Fruit fly (Drosophila melanogaster): ENCODE data around the gene Fer1.

The Fer1 gene

dm6 chr3R:7187093-7187912, 51.3 kb downstream of the Fer1 start (continued):
- TF ChIP-seq CG14441 (GFP tag; IDR thresholded peaks at IDR 0.05) (no peak), CG5180 (GFP tag; optimal IDR thresholded peaks at IDR 0.05) (no peak), CG11085 (GFP tag; IDR thresholded peaks at IDR 0.05) (no peak), Mes4 (GFP tag; optimal IDR thresholded peaks at IDR 0.05) (no peak), CG3838 (GFP tag; optimal IDR thresholded peaks at IDR 0.05) (no peak), CG9609 (GFP tag; optimal IDR thresholded peaks at IDR 0.05) (no peak), zf30C (GFP tag; optimal IDR thresholded peaks at IDR 0.05) (peak; percentile 72), CG12155 (GFP tag; optimal IDR thresholded peaks at IDR 0.05) (no peak), CG4360 (GFP tag; IDR thresholded peaks at IDR 0.05) (peak; percentile 12; the same call in 1 of the 2 replicates), ftz-f1 (GFP tag; optimal IDR thresholded peaks at IDR 0.05) (peak; percentile 65), D19A (tag; optimal IDR thresholded peaks at IDR 0.05) (peak; percentile 5), CG4424 (GFP tag; optimal IDR thresholded peaks at IDR 0.05) (no peak), org-1 (GFP tag; optimal IDR thresholded peaks at IDR 0.05) (no peak), CG2678 (tag; optimal IDR thresholded peaks at IDR 0.05) (no peak), Med (GFP tag) (peak; percentile 19), chif (GFP tag; optimal IDR thresholded peaks at IDR 0.05) (no peak), CG8281 (tag; optimal IDR thresholded peaks at IDR 0.05) (peak; percentile 96), CG7357 (GFP tag; IDR thresholded peaks at IDR 0.05) (no peak), Atf3 (GFP tag; optimal IDR thresholded peaks at IDR 0.05) (no peak), B-H1 (GFP tag; IDR thresholded peaks at IDR 0.05) (no peak), nerfin-2 (GFP tag; IDR thresholded peaks at IDR 0.05; ENCODE audit: partially characterized antibody) (no peak), klu (GFP tag; IDR thresholded peaks at IDR 0.05) (no peak), sim (GFP tag; IDR thresholded peaks at IDR 0.05) (no peak), HLH4C (GFP tag; IDR thresholded peaks at IDR 0.05; ENCODE audit: partially characterized antibody) (0 out of 3 replicates have a peak, but pooled peaks have one; percentile 35), CG1832 (GFP tag; optimal IDR thresholded peaks at IDR 0.05) (peak; percentile 53), row (GFP tag; IDR thresholded peaks at IDR 0.05) (no peak)

- peak; percentile 12 for TF ChIP-seq Atf3 (GFP tag; optimal IDR thresholded peaks at IDR 0.05)
- TF ChIP-seq cg (GFP tag; optimal IDR thresholded peaks at IDR 0.05) = peak; percentile 40
- TF ChIP-seq nerfin-2 (GFP tag; IDR thresholded peaks at IDR 0.05; ENCODE audit: partially characterized antibody) = no peak
- no peak for TF ChIP-seq CG13894 (tag; optimal IDR thresholded peaks at IDR 0.05)
- TF ChIP-seq vvl (GFP tag; IDR thresholded peaks at IDR 0.05) = peak; percentile 34; the same call in 1 of the 2 replicates
- TF ChIP-seq CG10274 (GFP tag; optimal IDR thresholded peaks at IDR 0.05) = peak; percentile 72
- TF ChIP-seq CG9437 (GFP tag; optimal IDR thresholded peaks at IDR 0.05) = peak; percentile 28
- peak; percentile 88 for TF ChIP-seq onecut (GFP tag; IDR thresholded peaks at IDR 0.05)
- TF ChIP-seq chinmo (GFP tag; IDR thresholded peaks at IDR 0.05; ENCODE audit: partially characterized antibody) = 0 out of 4 replicates have a peak, but pooled peaks have one; percentile 61
- TF ChIP-seq Pdp1 (GFP tag; optimal IDR thresholded peaks at IDR 0.05) = peak in 1 of 2 experiments; percentile 93
- TF ChIP-seq usp (GFP tag; optimal IDR thresholded peaks at IDR 0.05) = no peak
- TF ChIP-seq ara (GFP tag; IDR thresholded peaks at IDR 0.05) = no peak
- no peak for TF ChIP-seq Elba2 (GFP tag; optimal IDR thresholded peaks at IDR 0.05)
- peak; percentile 57 for TF ChIP-seq dm (GFP tag; optimal IDR thresholded peaks at IDR 0.05)
- peak; percentile 34 for TF ChIP-seq stwl (tag; optimal IDR thresholded peaks at IDR 0.05)
- no peak for TF ChIP-seq CG8089 (GFP tag; optimal IDR thresholded peaks at IDR 0.05)
- TF ChIP-seq BtbVII (GFP tag; optimal IDR thresholded peaks at IDR 0.05) = peak; percentile 3
- TF ChIP-seq Trl (optimal IDR thresholded peaks at IDR 0.05) = peak; percentile 9 to 16
- TF ChIP-seq Trl (GFP tag; optimal IDR thresholded peaks at IDR 0.05) = no peak
These were observed 52.0 kb downstream of the Fer1 start for dm6 chr3R:7187989-7188388.

Data from whole organism, embryonic.